Worm (Caenorhabditis elegans) whole organism, early embryonic: ENCODE results near the gene C01B10.7.

Experiments used
- B0310.2 ChIP-seq: sonication (generic microtip); optimal IDR thresholded peaks from 2 replicates; lab custom pipeline; 2016; ENCODE audit warnings: mild to moderate bottlenecking, missing genetic modification characterization, missing compliant biosample characterization
- F13C5.2 ChIP-seq: sonication (generic microtip); optimal IDR thresholded peaks from 2 replicates; lab custom pipeline; 2017; ENCODE audit warnings: mild to moderate bottlenecking, missing genetic modification characterization, inconsistent platforms, missing compliant biosample characterization
- aly-1 ChIP-seq: sonication (generic microtip); optimal IDR thresholded peaks from 2 replicates; lab custom pipeline; 2016; ENCODE audit warnings: missing genetic modification characterization, missing compliant biosample characterization
- ama-1 ChIP-seq: fragments of 150-350 bp; optimal IDR thresholded peaks from 2 replicates; lab custom pipeline; 2014
- ceh-13 ChIP-seq: fragments of 200-800 bp; sonication (Bioruptor generic); optimal IDR thresholded peaks from 2 replicates; lab custom pipeline; 2018; ENCODE audit warnings: mild to moderate bottlenecking, missing genetic modification characterization, missing compliant biosample characterization
- ceh-36 ChIP-seq: sonication (generic microtip); optimal IDR thresholded peaks from 2 replicates; lab custom pipeline; 2016; ENCODE audit warnings: missing genetic modification characterization, inconsistent platforms, missing compliant biosample characterization
- ets-7 ChIP-seq: sonication (generic microtip); optimal IDR thresholded peaks from 2 replicates; lab custom pipeline; 2016; ENCODE audit warnings: missing genotype, missing genetic modification characterization, missing compliant biosample characterization
- flt-1 ChIP-seq: fragments of 200-800 bp; sonication (Bioruptor generic); IDR thresholded peaks from 2 replicates; pipeline ENCODE4 v1.3.6; 2022; ENCODE audit warnings: missing genetic modification characterization, missing compliant biosample characterization
- hmbx-1 ChIP-seq: sonication (generic microtip); optimal IDR thresholded peaks from 2 replicates; lab custom pipeline; 2016; ENCODE audit warnings: mild to moderate bottlenecking, missing genetic modification characterization, missing compliant biosample characterization
- hmg-4 ChIP-seq: fragments of 200-800 bp; sonication (Bioruptor generic); optimal IDR thresholded peaks from 2 replicates; lab custom pipeline; 2018; ENCODE audit warnings: mild to moderate bottlenecking, missing genetic modification characterization, missing compliant biosample characterization
- hnd-1 ChIP-seq: sonication (generic microtip); optimal IDR thresholded peaks from 2 replicates; lab custom pipeline; 2016; ENCODE audit warnings: missing genetic modification characterization, missing compliant biosample characterization
- pes-1 ChIP-seq: fragments of 200-800 bp; sonication (Bioruptor generic); IDR thresholded peaks from 2 replicates; pipeline ENCODE4 v1.3.6; 2022; ENCODE audit warnings: missing genetic modification reagents, missing genetic modification characterization, missing compliant biosample characterization
- scrt-1 ChIP-seq: fragments of 200-800 bp; sonication (Bioruptor generic); IDR thresholded peaks from 2 replicates; pipeline ENCODE4 v1.3.6; 2022; ENCODE audit warnings: missing genetic modification characterization, missing compliant biosample characterization
- sea-1 ChIP-seq: fragments of 200-800 bp; sonication (Bioruptor generic); conservative IDR thresholded peaks from 2 replicates; pipeline ENCODE4 v1.3.6; 2022; ENCODE audit warnings: missing genetic modification characterization, missing compliant biosample characterization
- tbx-11 ChIP-seq: fragments of 200-800 bp; sonication (Bioruptor generic); IDR thresholded peaks from 2 replicates; pipeline ENCODE4 v1.3.6; 2022; ENCODE audit warnings: missing genetic modification characterization, missing compliant biosample characterization
- tbx-37 ChIP-seq: fragments of 200-800 bp; sonication (Bioruptor generic); conservative IDR thresholded peaks from 2 replicates; pipeline ENCODE4 v1.3.6; 2022; ENCODE audit warnings: missing genetic modification reagents, missing genetic modification characterization, missing compliant biosample characterization
- tra-4 ChIP-seq: sonication (generic microtip); optimal IDR thresholded peaks from 2 replicates; lab custom pipeline; 2017; ENCODE audit warnings: missing genetic modification characterization, missing compliant biosample characterization

Gene C01B10.7

DNA sequence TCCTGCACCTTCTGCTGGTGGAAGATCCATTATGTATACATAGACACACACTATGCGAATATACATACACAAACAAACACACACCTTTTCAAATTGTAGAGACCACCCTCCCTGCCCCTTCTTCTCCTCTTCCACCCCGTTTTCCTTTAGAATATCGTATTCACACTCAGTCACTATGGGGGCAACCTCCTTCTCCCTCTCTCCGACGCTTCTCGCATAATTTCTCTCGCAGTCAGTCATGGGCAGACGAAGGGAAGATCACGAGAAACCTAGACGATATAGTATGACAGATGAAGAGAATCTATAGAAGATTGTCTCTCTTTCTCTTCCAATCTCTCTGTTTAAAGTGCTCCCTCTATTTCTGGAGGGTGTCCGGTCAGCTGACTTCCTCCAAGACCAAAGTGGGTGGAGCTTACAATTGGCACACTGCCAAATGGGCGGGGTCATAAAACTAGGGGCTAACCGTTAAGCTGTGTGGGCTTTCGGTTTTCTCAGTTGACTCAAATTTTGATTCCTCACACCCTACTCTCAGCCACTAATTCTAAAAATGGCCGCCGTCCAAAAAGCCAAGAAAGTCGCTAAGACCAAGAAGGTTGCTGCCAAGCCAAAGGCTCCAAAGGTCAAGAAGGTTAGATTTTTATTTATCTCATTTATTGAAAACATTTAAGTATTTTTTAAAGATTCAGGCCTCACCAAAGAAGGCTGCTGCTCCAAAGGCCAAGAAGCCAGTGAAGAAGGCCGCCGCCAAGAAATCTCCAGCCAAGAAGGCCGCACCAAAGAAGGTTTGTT lies 7.7 kb downstream of the C01B10.7 start, which contains the start of gene hil-7:
Gene hil-7 (plus strand): TSS at position 446 of the 789 bp plus-strand sequence.
- TF ChIP-seq ceh-13 (no peak), hnd-1 (tag; lab: Kevin White, UChicago) (no peak), hmbx-1 (tag; lab: Kevin White, UChicago) (no peak), hmg-4 (GFP tag; lab: Kevin White, UChicago) (peak; percentile 63), F13C5.2 (tag; lab: Kevin White, UChicago) (peak; percentile 12), ama-1 (lab: Kevin White, UChicago) (peak; percentile 90), B0310.2 (no peak), aly-1 (tag; lab: Kevin White, UChicago) (peak; percentile 61), tbx-37 (no peak), ceh-36 (no peak)

DNA sequence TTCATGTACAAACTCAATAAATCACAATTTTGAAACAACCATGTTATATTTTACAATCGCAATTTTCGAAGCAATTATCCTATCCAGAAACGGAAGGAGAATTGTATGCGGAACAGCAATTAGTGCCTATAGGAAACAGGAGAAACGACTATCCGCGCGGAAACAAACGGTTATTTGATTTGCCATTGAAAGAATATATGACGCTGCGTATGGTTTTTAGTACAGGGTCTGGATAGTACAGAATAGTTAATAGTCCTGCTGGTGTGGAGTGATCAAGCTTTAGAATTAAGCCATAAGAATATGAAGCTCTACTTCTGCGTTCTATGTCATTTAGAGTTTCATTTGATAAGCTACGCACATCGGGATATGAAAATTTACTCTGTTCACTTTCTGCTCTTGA lies 8.5 kb downstream of the C01B10.7 start:
- TF ChIP-seq hnd-1 (tag; lab: Kevin White, UChicago): no peak
- peak; percentile 57 for TF ChIP-seq ama-1 (lab: Kevin White, UChicago)
- TF ChIP-seq F13C5.2 (tag; lab: Kevin White, UChicago): no peak
- no peak for TF ChIP-seq ceh-36
- TF ChIP-seq tra-4: no peak
- TF ChIP-seq sea-1 (GFP tag; lab: Robert Waterston, UW): no peak
- no peak for TF ChIP-seq tbx-11 (GFP tag; lab: Robert Waterston, UW)
- no peak for TF ChIP-seq ets-7 (tag; lab: Kevin White, UChicago)
- TF ChIP-seq B0310.2: no peak
- TF ChIP-seq flt-1 (GFP tag; lab: Robert Waterston, UW): no peak
- TF ChIP-seq ceh-13: no peak
- no peak for TF ChIP-seq hmbx-1 (tag; lab: Kevin White, UChicago)
- no peak for TF ChIP-seq scrt-1 (GFP tag; lab: Robert Waterston, UW)
- TF ChIP-seq pes-1 (GFP tag; lab: Robert Waterston, UW): no peak
- TF ChIP-seq tbx-37: 0 out of 2 replicates have a peak, but pooled peaks have one; percentile 13

DNA sequence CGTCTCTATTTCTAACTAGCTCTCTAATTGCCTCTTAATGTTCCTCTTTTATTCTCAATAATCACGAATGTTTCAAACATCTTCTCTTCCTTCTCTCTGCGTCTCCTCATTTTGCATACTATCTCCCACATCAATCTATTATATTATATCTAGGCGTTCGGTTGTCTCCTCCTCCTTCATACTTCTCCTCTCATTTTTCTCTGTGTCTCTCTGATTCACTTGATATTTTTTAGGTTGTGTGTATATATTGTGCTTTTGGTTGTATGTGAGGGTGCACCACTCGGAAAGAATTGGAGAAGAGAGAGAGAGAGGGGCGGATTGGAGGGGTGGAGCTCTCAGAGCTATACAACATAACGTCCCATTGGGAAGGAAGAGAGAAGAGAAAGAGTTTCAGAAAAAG lies 10.3 kb downstream of the C01B10.7 start:
- TF ChIP-seq aly-1 (tag; lab: Kevin White, UChicago) (no peak), ama-1 (lab: Kevin White, UChicago) (no peak), hnd-1 (tag; lab: Kevin White, UChicago) (no peak), tbx-37 (no peak), B0310.2 (peak; percentile 9), pes-1 (GFP tag; lab: Robert Waterston, UW) (no peak), ets-7 (tag; lab: Kevin White, UChicago) (no peak), sea-1 (GFP tag; lab: Robert Waterston, UW) (no peak), hmg-4 (GFP tag; lab: Kevin White, UChicago) (peak; percentile 70)

DNA sequence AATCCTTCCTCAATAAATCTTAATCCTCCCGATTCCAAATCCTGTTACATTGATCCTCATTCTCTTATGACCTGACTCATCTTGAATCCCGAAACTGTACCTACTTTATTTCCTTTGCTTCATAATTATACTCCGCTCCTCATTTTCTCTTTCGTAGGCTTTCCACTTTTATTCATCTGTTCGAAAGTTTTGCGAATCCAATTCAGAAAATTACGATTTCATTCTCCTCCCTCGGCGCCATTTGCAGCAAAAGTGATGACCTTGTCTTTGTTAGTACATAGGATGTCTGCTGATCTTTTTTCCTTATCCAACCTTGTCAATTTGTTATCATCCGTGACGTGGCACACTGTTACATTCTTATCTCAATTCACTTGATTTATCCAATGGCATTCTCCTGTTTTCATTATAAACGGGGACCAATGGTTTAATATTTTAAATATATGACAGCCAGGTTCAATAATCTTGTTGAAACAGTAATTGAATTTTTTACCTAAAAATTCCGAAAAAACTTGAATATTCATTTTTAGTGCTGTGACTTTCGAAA lies 14.2 kb downstream of the C01B10.7 start:
- no peak for TF ChIP-seq hmbx-1 (tag; lab: Kevin White, UChicago)
- no peak for TF ChIP-seq flt-1 (GFP tag; lab: Robert Waterston, UW)
- no peak for TF ChIP-seq ets-7 (tag; lab: Kevin White, UChicago)
- no peak for TF ChIP-seq ceh-36
- no peak for TF ChIP-seq tra-4
- no peak for TF ChIP-seq pes-1 (GFP tag; lab: Robert Waterston, UW)

ce11 chrIV:6653663-6654201 lies 15.4 kb downstream of the C01B10.7 start:
- no peak for TF ChIP-seq flt-1 (GFP tag; lab: Robert Waterston, UW)
- TF ChIP-seq pes-1 (GFP tag; lab: Robert Waterston, UW): no peak
- TF ChIP-seq hmbx-1 (tag; lab: Kevin White, UChicago): no peak
- TF ChIP-seq sea-1 (GFP tag; lab: Robert Waterston, UW): no peak
- no peak for TF ChIP-seq aly-1 (tag; lab: Kevin White, UChicago)
- no peak for TF ChIP-seq tbx-37
- no peak for TF ChIP-seq ceh-36
- TF ChIP-seq B0310.2: no peak
- no peak for TF ChIP-seq ama-1 (lab: Kevin White, UChicago)
- no peak for TF ChIP-seq ets-7 (tag; lab: Kevin White, UChicago)
- no peak for TF ChIP-seq ceh-13
- TF ChIP-seq F13C5.2 (tag; lab: Kevin White, UChicago): no peak
- no peak for TF ChIP-seq hmg-4 (GFP tag; lab: Kevin White, UChicago)
- no peak for TF ChIP-seq tra-4
- TF ChIP-seq hnd-1 (tag; lab: Kevin White, UChicago): no peak
- TF ChIP-seq tbx-11 (GFP tag; lab: Robert Waterston, UW): no peak
- no peak for TF ChIP-seq scrt-1 (GFP tag; lab: Robert Waterston, UW)

DNA sequence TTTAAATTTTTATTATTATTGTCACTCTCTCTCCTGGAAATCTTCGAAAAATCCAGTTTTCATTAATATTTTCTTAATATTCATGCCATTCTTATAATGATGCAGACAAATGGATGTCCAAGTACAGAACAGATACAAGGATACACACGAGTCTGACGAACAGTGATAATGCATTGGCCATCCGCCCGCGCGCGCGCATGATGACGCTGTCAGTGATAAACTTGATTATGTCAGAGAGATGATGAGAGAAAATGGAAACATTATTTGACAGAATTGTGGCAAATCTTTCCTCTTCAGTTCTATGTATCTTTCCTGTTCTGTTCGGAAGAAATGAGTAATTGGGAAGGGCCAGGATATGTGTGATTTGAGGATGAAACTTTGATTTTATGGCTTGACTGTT lies 17.4 kb downstream of the C01B10.7 start:
- TF ChIP-seq ets-7 (tag; lab: Kevin White, UChicago) (no peak), hnd-1 (tag; lab: Kevin White, UChicago) (no peak), tra-4 (no peak), hmbx-1 (tag; lab: Kevin White, UChicago) (no peak), aly-1 (tag; lab: Kevin White, UChicago) (no peak), F13C5.2 (tag; lab: Kevin White, UChicago) (no peak), pes-1 (GFP tag; lab: Robert Waterston, UW) (no peak), sea-1 (GFP tag; lab: Robert Waterston, UW) (no peak), tbx-37 (no peak), hmg-4 (GFP tag; lab: Kevin White, UChicago) (no peak), ceh-13 (no peak), tbx-11 (GFP tag; lab: Robert Waterston, UW) (no peak), B0310.2 (no peak), ceh-36 (no peak), scrt-1 (GFP tag; lab: Robert Waterston, UW) (no peak), flt-1 (GFP tag; lab: Robert Waterston, UW) (no peak), ama-1 (lab: Kevin White, UChicago) (no peak)
